Fruit fly (Drosophila melanogaster) whole organism, wandering third instar larva: ENCODE measurements around the gene CG5376.
A peak's percentile ranks its signal among the peaks of the same experiment; 100 is the strongest.

Experiments used
- CG32264 ChIP-seq: fragments of 200-800 bp; sonication (Bioruptor generic); optimal IDR thresholded peaks from 2 replicates; lab custom pipeline; 2016; ENCODE audit warnings: missing biosample characterization, missing genetic modification characterization
- CG9705 ChIP-seq: fragments of 200-800 bp; sonication (Bioruptor generic); optimal IDR thresholded peaks from 2 replicates; lab custom pipeline; 2018; ENCODE audit warnings: missing biosample characterization, mild to moderate bottlenecking, missing genetic modification characterization
- Dfd ChIP-seq: fragments of >200 bp; optimal IDR thresholded peaks from 2 replicates; lab custom pipeline; 2017; ENCODE audit warnings: missing biosample characterization, missing genetic modification characterization
- Dif ChIP-seq: fragments of 200-275, 200-300 bp; sonication (Bioruptor generic); optimal IDR thresholded peaks from 2 replicates; lab custom pipeline; 2018; ENCODE audit warnings: missing biosample characterization, missing genetic modification characterization; ENCODE audit not compliant: partially characterized antibody
- HLH106 ChIP-seq: fragments of 200-800 bp; optimal IDR thresholded peaks from 3 replicates; lab custom pipeline; 2019; ENCODE audit warnings: missing biosample characterization, mild to moderate bottlenecking, missing genetic modification characterization, moderate library complexity
- Hr78 ChIP-seq: fragments of >200 bp; optimal IDR thresholded peaks from 2 replicates; lab custom pipeline; 2017; ENCODE audit warnings: missing biosample characterization, missing genetic modification characterization
- Hr83 ChIP-seq: fragments of 200-300 bp; sonication (Bioruptor generic); optimal IDR thresholded peaks from 2 replicates; lab custom pipeline; 2016; ENCODE audit warnings: missing biosample characterization, mild to moderate bottlenecking, missing genetic modification characterization, moderate library complexity; ENCODE audit not compliant: poor library complexity, severe bottlenecking
- Jra ChIP-seq: sonication (Bioruptor generic); optimal IDR thresholded peaks from 2 replicates; lab custom pipeline; 2016; ENCODE audit warnings: missing biosample characterization, missing genetic modification characterization
- Mio ChIP-seq: sonication (Bioruptor generic); optimal IDR thresholded peaks from 2 replicates; lab custom pipeline; 2016; ENCODE audit warnings: missing biosample characterization, missing genetic modification characterization
- N ChIP-seq: fragments of >200 bp; optimal IDR thresholded peaks from 2 replicates; lab custom pipeline; 2018; ENCODE audit warnings: missing biosample characterization, missing external identifiers, missing genetic modification characterization
- OdsH ChIP-seq: fragments of 200-800 bp; sonication (Bioruptor generic); optimal IDR thresholded peaks from 2 replicates; lab custom pipeline; 2016; ENCODE audit warnings: missing biosample characterization, mild to moderate bottlenecking, missing genetic modification characterization
- Rel ChIP-seq, 2 experiments: fragments of 200-800 bp; sonication (Bioruptor generic) in 1 of 2; optimal IDR thresholded peaks; 2 replicates in 1 of 2; 3 replicates in 1 of 2; lab custom pipeline; 2016 to 2019; ENCODE audit warnings: mild to moderate bottlenecking in 2 of 2, missing biosample characterization in 2 of 2, missing genetic modification characterization in 2 of 2, moderate library complexity in 1 of 2
- Sp1 ChIP-seq: fragments of 200-800 bp; sonication (Bioruptor generic); optimal IDR thresholded peaks from 3 replicates; lab custom pipeline; 2019; ENCODE audit warnings: missing biosample characterization, mild to moderate bottlenecking, missing genetic modification characterization, moderate library complexity
- Vsx2 ChIP-seq: fragments of 200-300, 225-300 bp; sonication (Bioruptor generic); optimal IDR thresholded peaks from 2 replicates; lab custom pipeline; 2018; ENCODE audit warnings: missing biosample characterization, missing genetic modification characterization; ENCODE audit not compliant: partially characterized antibody
- br ChIP-seq: fragments of 200-800 bp; sonication (Bioruptor generic); optimal IDR thresholded peaks from 2 replicates; lab custom pipeline; 2016; ENCODE audit warnings: missing biosample characterization, missing genetic modification characterization
- brk ChIP-seq: fragments of 200-800 bp; sonication (Bioruptor generic); optimal IDR thresholded peaks from 2 replicates; lab custom pipeline; 2016; ENCODE audit warnings: missing biosample characterization, mild to moderate bottlenecking, missing genetic modification characterization
- dl ChIP-seq, 2 experiments: fragments of 175-275, 200-275 bp in 1 of 2; fragments of 200-275 bp in 1 of 2; sonication (Bioruptor generic); optimal IDR thresholded peaks; lab custom pipeline; 2018; ENCODE audit warnings: mild to moderate bottlenecking in 2 of 2, missing biosample characterization in 2 of 2, missing genetic modification characterization in 2 of 2, moderate library complexity in 2 of 2; ENCODE audit not compliant: partially characterized antibody in 2 of 2, insufficient read depth in 1 of 2
- dmrt93B ChIP-seq: fragments of 200-800 bp; sonication (Bioruptor generic); optimal IDR thresholded peaks from 2 replicates; lab custom pipeline; 2018; ENCODE audit warnings: missing biosample characterization, mild to moderate bottlenecking, missing genetic modification characterization
- foxo ChIP-seq, 2 experiments: fragments of 200-800 bp; sonication (Bioruptor generic); optimal IDR thresholded peaks; 2 replicates in 1 of 2; 3 replicates in 1 of 2; lab custom pipeline; 2016 to 2017; ENCODE audit warnings: missing biosample characterization in 2 of 2, missing genetic modification characterization in 2 of 2
- fru ChIP-seq: fragments of 200-800 bp; sonication (Bioruptor generic); optimal IDR thresholded peaks from 3 replicates; lab custom pipeline; 2016; ENCODE audit warnings: missing biosample characterization, mild to moderate bottlenecking, missing genetic modification characterization
- h ChIP-seq: fragments of 200-800 bp; sonication (Bioruptor generic); optimal IDR thresholded peaks from 3 replicates; lab custom pipeline; 2016; ENCODE audit warnings: missing biosample characterization, mild to moderate bottlenecking, missing genetic modification characterization
- jim ChIP-seq: fragments of 175-275, 200-325 bp; sonication (Bioruptor generic); optimal IDR thresholded peaks from 2 replicates; lab custom pipeline; 2016; ENCODE audit warnings: missing biosample characterization, mild to moderate bottlenecking, missing genetic modification characterization
- lola ChIP-seq: fragments of >200 bp; optimal IDR thresholded peaks from 2 replicates; lab custom pipeline; 2017; ENCODE audit warnings: missing biosample characterization, missing genetic modification characterization
- psq ChIP-seq: fragments of 200-800 bp; sonication (Bioruptor generic); optimal IDR thresholded peaks from 3 replicates; lab custom pipeline; 2017; ENCODE audit warnings: missing biosample characterization, mild to moderate bottlenecking, missing genetic modification characterization, moderate library complexity
- rgr ChIP-seq: fragments of 200-800 bp; sonication (Bioruptor generic); optimal IDR thresholded peaks from 3 replicates; lab custom pipeline; 2016; ENCODE audit warnings: missing biosample characterization, mild to moderate bottlenecking, missing genetic modification characterization
- sage ChIP-seq: fragments of 200-800 bp; sonication (Bioruptor generic); optimal IDR thresholded peaks from 2 replicates; lab custom pipeline; 2016; ENCODE audit warnings: missing biosample characterization, mild to moderate bottlenecking, missing genetic modification characterization
- tai ChIP-seq: sonication (Bioruptor generic); optimal IDR thresholded peaks from 2 replicates; lab custom pipeline; 2016; ENCODE audit warnings: missing biosample characterization, missing genetic modification characterization
- usp ChIP-seq: fragments of >200 bp; optimal IDR thresholded peaks from 2 replicates; lab custom pipeline; 2017; ENCODE audit warnings: missing biosample characterization, missing genetic modification characterization
- woc ChIP-seq: sonication (Bioruptor generic); optimal IDR thresholded peaks from 2 replicates; lab custom pipeline; 2016; ENCODE audit warnings: missing biosample characterization, mild to moderate bottlenecking, missing genetic modification characterization

Gene CG5376

dm6 chr3R:22515384-22515783 is 26.6 kb upstream of the CG5376 start:
- TF ChIP-seq foxo (GFP tag; optimal IDR thresholded peaks at IDR 0.05; lab: Kevin White, UChicago): peak in 1 of 2 experiments; percentile 5
- TF ChIP-seq dl (GFP tag; optimal IDR thresholded peaks at IDR 0.05; lab: Kevin White, UChicago; ENCODE audit: insufficient read depth in 1 of 2, partially characterized antibody in 2 of 2): no peak
- TF ChIP-seq tai (GFP tag; lab: Kevin White, UChicago): no peak

dm6 chr3R:22503630-22504029 is 14.9 kb upstream of the CG5376 start:
- TF ChIP-seq rgr (GFP tag; lab: Kevin White, UChicago): no peak
- TF ChIP-seq jim (GFP tag; lab: Kevin White, UChicago): no peak
- TF ChIP-seq N (GFP tag; lab: Kevin White, UChicago): no peak
- TF ChIP-seq h (GFP tag; lab: Kevin White, UChicago): no peak
- TF ChIP-seq Rel (GFP tag; optimal IDR thresholded peaks at IDR 0.05; lab: Kevin White, UChicago): no peak
- no peak for TF ChIP-seq Rel (tag; optimal IDR thresholded peaks at IDR 0.05; lab: Kevin White, UChicago)
- no peak for TF ChIP-seq HLH106 (tag; lab: Kevin White, UChicago)
- TF ChIP-seq woc (GFP tag; lab: Kevin White, UChicago): no peak
- no peak for TF ChIP-seq Sp1 (GFP tag; lab: Kevin White, UChicago)
- TF ChIP-seq psq (GFP tag; lab: Kevin White, UChicago): no peak
- no peak for TF ChIP-seq Vsx2 (GFP tag; lab: Kevin White, UChicago)
- TF ChIP-seq Hr83: no peak
- TF ChIP-seq Dif (GFP tag; lab: Kevin White, UChicago): no peak
- no peak for TF ChIP-seq sage

- TF ChIP-seq N (GFP tag; lab: Kevin White, UChicago) (no peak), Mio (GFP tag; lab: Kevin White, UChicago) (no peak), Hr78 (GFP tag; lab: Kevin White, UChicago) (no peak), OdsH (no peak), Rel (GFP tag; optimal IDR thresholded peaks at IDR 0.05; lab: Kevin White, UChicago) (no peak), Rel (tag; optimal IDR thresholded peaks at IDR 0.05; lab: Kevin White, UChicago) (no peak), fru (no peak), CG32264 (GFP tag; lab: Kevin White, UChicago) (no peak), dmrt93B (GFP tag; lab: Kevin White, UChicago) (no peak), jim (GFP tag; lab: Kevin White, UChicago) (no peak), HLH106 (tag; lab: Kevin White, UChicago) (no peak), h (GFP tag; lab: Kevin White, UChicago) (no peak), br (GFP tag; lab: Kevin White, UChicago) (no peak), dl (GFP tag; optimal IDR thresholded peaks at IDR 0.05; lab: Kevin White, UChicago; ENCODE audit: insufficient read depth in 1 of 2, partially characterized antibody in 2 of 2) (no peak)
Observed at dm6 chr3R:22497025-22497424, 8.3 kb upstream of the CG5376 start, which contains the start of gene Octbeta1R. Gene Octbeta1R (plus strand): TSS chr3R:22497215.

dm6 chr3R:22494523-22495309 is 6.0 kb upstream of the CG5376 start:
- TF ChIP-seq Dfd (no peak), fru (peak; percentile 82), h (GFP tag; lab: Kevin White, UChicago) (peak; percentile 2)

dm6 chr3R:22492767-22493166 is 4.0 kb upstream of the CG5376 start, which contains the start of gene tHMG2:
Gene tHMG2 (plus strand): TSS chr3R:22492953.
- TF ChIP-seq HLH106 (tag; lab: Kevin White, UChicago) (no peak), brk (GFP tag; lab: Kevin White, UChicago) (no peak), usp (GFP tag; lab: Kevin White, UChicago) (no peak), Dif (GFP tag; lab: Kevin White, UChicago) (no peak), Vsx2 (GFP tag; lab: Kevin White, UChicago) (no peak), lola (GFP tag; lab: Kevin White, UChicago) (no peak), sage (no peak), h (GFP tag; lab: Kevin White, UChicago) (no peak), foxo (GFP tag; optimal IDR thresholded peaks at IDR 0.05; lab: Kevin White, UChicago) (no peak), CG9705 (GFP tag; lab: Kevin White, UChicago) (no peak), fru (no peak), Jra (GFP tag; lab: Kevin White, UChicago) (no peak), tai (GFP tag; lab: Kevin White, UChicago) (no peak)
